Worm (Caenorhabditis elegans): ENCODE data around the gene lin-25.

The lin-25 gene

DNA sequence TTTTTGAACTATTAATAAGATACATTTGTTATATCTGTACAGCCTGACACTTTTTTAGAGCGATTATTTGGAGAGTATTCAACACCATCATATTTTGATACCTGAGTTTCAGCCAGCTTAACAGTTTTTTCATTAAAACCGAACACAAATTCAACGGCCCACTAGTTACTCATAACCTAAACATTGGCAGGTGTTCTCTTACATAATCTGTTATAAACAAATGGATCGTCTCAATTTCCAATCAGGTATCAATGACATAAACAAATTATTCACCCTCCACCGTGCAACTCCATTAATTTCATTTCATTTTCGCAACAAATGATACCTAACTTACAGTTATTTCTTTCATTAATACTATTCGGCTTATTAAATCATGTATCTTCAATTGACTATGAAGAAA, 38.7 kb upstream of the lin-25 start, which contains the start of gene cubn-1:
Gene cubn-1 (plus strand): TSS at position 301 of the 400 bp plus-strand sequence.
- TF ChIP-seq eor-1 (tag; optimal IDR thresholded peaks at IDR 0.05) = no peak
- TF ChIP-seq fkh-10 (GFP tag; optimal IDR thresholded peaks at IDR 0.05) = no peak
- TF ChIP-seq ZK546.5 (tag; optimal IDR thresholded peaks at IDR 0.05) = no peak
- no peak for TF ChIP-seq hmg-11 (tag; optimal IDR thresholded peaks at IDR 0.05)
- TF ChIP-seq tbx-2 (tag; optimal IDR thresholded peaks at IDR 0.05) = no peak
- no peak for TF ChIP-seq elt-2 (tag; optimal IDR thresholded peaks at IDR 0.05)
- no peak for TF ChIP-seq sea-2 (GFP tag; optimal IDR thresholded peaks at IDR 0.05)
- TF ChIP-seq mdl-1 (tag; optimal IDR thresholded peaks at IDR 0.05) = no peak
- no peak for TF ChIP-seq nfya-1 (tag; optimal IDR thresholded peaks at IDR 0.05; ENCODE audit: insufficient read depth)
- no peak for TF ChIP-seq jun-1 (tag; optimal IDR thresholded peaks at IDR 0.05)

DNA sequence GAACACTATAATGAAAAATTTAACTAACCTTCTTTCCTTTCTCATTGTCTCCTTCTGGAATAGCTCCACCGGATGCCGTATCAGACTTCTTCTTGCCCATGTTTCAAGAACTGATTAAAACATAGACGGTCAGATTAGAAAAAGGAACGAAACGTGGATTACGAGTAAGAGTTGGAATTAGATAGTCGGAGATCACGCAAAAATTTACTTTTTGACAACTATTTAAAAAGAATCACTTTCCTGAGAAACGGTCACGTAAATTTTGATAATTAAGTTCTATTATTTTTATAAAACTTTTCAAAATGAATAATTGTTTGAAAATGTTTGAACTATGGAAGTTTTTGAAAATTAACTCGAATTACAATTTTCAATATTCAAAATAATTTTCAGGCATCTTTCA, 37.6 kb upstream of the lin-25 start, which contains the start of gene cyc-2.2:
Gene cyc-2.2 (minus strand): TSS at position 101 of the 400 bp plus-strand sequence.
- no peak for TF ChIP-seq eor-1 (tag; optimal IDR thresholded peaks at IDR 0.05)

DNA sequence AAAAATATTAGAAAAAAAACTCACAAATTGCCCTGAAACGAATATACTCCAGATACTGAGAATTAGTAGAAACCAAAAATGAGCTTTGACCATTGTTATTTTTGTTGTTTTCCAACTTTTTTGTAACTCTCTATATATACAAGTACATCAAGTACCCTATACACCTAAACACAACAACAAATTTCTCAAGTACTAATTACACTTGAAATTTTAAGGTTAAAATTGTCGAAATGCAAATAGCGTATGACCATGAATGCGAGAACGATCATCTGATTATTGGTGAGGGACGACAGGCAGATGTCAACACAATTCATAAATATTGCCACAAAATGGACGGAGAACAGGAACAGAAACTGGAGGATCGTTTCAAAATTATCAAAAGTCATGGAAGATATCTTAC, 25.4 kb upstream of the lin-25 start, which contains the start of gene F56H9.9:
Gene F56H9.9 (minus strand): TSS at position 101 of the 400 bp plus-strand sequence.
- no peak for TF ChIP-seq daf-12 (tag; optimal IDR thresholded peaks at IDR 0.05)
- TF ChIP-seq egl-27 (tag; optimal IDR thresholded peaks at IDR 0.05) = no peak
- no peak for TF ChIP-seq nhr-77 (tag; optimal IDR thresholded peaks at IDR 0.05)
- TF ChIP-seq ama-1 (optimal IDR thresholded peaks at IDR 0.05) = no peak
- TF ChIP-seq zag-1 (tag; optimal IDR thresholded peaks at IDR 0.05) = no peak
- no peak for TF ChIP-seq nhr-25 (tag; optimal IDR thresholded peaks at IDR 0.05)
- TF ChIP-seq nfya-1 (tag; optimal IDR thresholded peaks at IDR 0.05; ENCODE audit: insufficient read depth) = no peak
- TF ChIP-seq fos-1 (tag; optimal IDR thresholded peaks at IDR 0.05) = no peak

DNA sequence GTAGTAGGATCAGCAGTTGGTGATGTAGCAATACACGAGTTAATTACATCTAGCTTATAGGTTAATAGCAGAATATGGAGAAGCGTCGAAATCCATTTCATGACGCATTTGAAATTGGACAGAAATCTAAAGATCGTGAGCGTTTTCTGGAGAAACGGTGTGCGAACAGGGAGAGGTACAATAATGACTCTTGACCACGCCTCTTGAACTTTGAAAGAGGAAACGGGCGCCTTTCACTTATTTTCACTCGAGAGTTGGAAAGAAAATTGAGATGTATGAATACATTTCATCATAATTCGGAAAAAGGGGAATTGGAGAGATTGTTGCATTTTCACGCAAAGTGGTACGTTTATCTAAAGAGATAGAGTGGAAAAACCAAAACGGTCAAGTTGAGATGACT, 20.0 kb upstream of the lin-25 start, which contains the start of gene F56H9.6:
Gene F56H9.6 (minus strand): TSS at position 101 of the 400 bp plus-strand sequence.
- TF ChIP-seq nhr-23 (tag; optimal IDR thresholded peaks at IDR 0.05) (no peak), ztf-11 (tag; optimal IDR thresholded peaks at IDR 0.05) (no peak), fkh-10 (GFP tag; optimal IDR thresholded peaks at IDR 0.05) (no peak), lsy-12 (tag; optimal IDR thresholded peaks at IDR 0.05) (no peak), nhr-67 (tag; optimal IDR thresholded peaks at IDR 0.05) (no peak), nhr-76 (tag; optimal IDR thresholded peaks at IDR 0.05) (no peak), nhr-77 (tag; optimal IDR thresholded peaks at IDR 0.05) (no peak), mml-1 (tag; optimal IDR thresholded peaks at IDR 0.05) (no peak)

DNA sequence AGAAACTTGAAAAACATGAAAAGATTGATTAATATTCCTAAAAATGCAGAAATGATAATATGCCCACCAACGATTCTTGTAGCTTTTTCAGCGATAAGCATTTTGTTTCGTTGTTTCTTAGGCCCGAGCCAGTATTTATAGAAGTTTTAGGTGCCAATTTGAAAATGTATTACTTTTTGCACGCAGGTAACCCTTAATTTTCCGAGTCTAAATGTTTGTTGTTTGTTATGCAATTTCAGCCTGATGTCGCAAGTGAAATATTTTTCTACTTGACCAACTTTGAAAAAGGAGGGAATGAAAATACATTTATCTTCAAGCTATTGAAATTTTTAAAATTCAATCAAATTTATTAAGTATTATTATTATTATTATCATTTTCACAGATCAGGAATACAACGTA, 17.7 kb upstream of the lin-25 start, which contains the start of gene srx-113:
Gene srx-113 (minus strand): TSS at position 101 of the 400 bp plus-strand sequence.
- TF ChIP-seq daf-12 (tag; optimal IDR thresholded peaks at IDR 0.05) (no peak), ceh-16 (tag; optimal IDR thresholded peaks at IDR 0.05) (no peak), fkh-10 (GFP tag; optimal IDR thresholded peaks at IDR 0.05) (no peak), hmg-11 (tag; optimal IDR thresholded peaks at IDR 0.05) (no peak)

DNA sequence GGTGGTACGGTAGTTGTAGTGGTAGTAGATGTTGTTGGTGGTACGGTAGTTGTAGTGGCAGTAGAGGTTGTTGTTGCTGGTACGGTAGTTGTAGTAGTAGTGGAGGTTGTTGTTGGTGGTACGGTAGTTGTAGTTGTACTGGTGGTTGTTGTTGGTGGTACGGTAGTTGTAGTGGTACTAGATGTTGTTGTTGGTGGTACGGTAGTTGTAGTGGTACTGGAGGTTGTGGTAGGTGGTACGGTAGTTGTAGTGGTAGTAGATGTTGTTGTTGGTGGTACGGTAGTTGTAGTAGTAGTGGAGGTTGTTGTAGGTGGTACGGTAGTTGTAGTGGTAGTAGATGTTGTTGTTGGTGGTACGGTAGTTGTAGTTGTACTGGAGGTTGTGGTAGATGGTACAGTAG, 16.7 kb upstream of the lin-25 start:
- TF ChIP-seq fkh-10 (GFP tag; optimal IDR thresholded peaks at IDR 0.05) = no peak
- TF ChIP-seq ztf-4 (tag; optimal IDR thresholded peaks at IDR 0.05) = no peak
- TF ChIP-seq eor-1 (tag; optimal IDR thresholded peaks at IDR 0.05) = no peak
- no peak for TF ChIP-seq elt-3 (tag; optimal IDR thresholded peaks at IDR 0.05)
- TF ChIP-seq R02D3.7 (tag; optimal IDR thresholded peaks at IDR 0.05) = no peak
- TF ChIP-seq ceh-82 (tag; optimal IDR thresholded peaks at IDR 0.05) = no peak
- TF ChIP-seq fos-1 (tag; optimal IDR thresholded peaks at IDR 0.05) = no peak
- TF ChIP-seq nhr-237 (tag; optimal IDR thresholded peaks at IDR 0.05) = no peak
- TF ChIP-seq lin-15B (tag; optimal IDR thresholded peaks at IDR 0.05) = no peak
- no peak for TF ChIP-seq egl-5 (tag; optimal IDR thresholded peaks at IDR 0.05)
- no peak for TF ChIP-seq elt-2 (tag; optimal IDR thresholded peaks at IDR 0.05)
- TF ChIP-seq nhr-28 (tag; optimal IDR thresholded peaks at IDR 0.05) = no peak
- no peak for TF ChIP-seq ama-1 (optimal IDR thresholded peaks at IDR 0.05)
- no peak for TF ChIP-seq mml-1 (tag; optimal IDR thresholded peaks at IDR 0.05)
- TF ChIP-seq nhr-76 (tag; optimal IDR thresholded peaks at IDR 0.05) = no peak
- TF ChIP-seq mdl-1 (tag; optimal IDR thresholded peaks at IDR 0.05) = no peak
- TF ChIP-seq nhr-11 (tag; optimal IDR thresholded peaks at IDR 0.05) = no peak
